Fruit fly (Drosophila melanogaster): ENCODE data around the gene Unc-115b.

Gene Unc-115b

DNA sequence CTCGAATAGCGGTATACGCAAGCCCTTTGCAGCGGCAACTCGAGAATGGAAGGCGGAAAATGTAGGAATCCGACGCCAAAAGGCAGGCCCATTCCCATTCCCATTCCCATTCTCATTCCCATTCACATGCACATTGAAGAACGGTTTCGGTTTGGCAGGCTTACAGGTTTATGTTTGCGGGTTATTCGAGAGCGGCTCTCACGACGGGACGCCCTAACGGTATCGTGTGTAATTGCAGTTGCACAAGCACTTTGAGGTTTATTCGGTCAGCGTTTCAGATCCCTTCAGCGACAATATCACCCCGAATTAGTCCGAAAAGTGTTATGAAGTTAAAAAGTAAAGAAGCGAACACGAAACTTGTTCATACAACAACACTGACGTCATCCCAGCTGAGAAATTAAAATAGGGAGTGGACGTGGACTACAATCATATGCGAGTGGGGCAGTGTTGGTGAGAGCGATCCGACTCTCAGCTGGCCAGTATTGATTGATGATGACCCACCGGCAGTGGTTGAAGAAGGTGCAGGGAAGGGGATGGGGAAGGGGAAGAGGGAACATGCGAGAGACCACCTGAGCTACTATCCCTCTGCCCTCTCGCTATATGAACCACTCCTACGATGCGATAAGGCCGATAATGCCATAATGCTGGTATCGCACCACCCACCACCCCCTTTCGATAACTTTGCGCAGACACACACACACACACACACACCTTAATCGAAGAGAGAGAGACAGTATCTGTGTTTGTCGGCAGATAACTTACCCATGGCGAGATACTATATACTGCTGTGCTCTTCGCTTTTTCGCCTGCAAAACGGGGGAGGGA is 11.8 kb upstream of the Unc-115b start (continued):
- TF ChIP-seq dsx (GFP tag; optimal IDR thresholded peaks at IDR 0.05; ENCODE audit: poor library complexity, severe bottlenecking), result no peak

DNA sequence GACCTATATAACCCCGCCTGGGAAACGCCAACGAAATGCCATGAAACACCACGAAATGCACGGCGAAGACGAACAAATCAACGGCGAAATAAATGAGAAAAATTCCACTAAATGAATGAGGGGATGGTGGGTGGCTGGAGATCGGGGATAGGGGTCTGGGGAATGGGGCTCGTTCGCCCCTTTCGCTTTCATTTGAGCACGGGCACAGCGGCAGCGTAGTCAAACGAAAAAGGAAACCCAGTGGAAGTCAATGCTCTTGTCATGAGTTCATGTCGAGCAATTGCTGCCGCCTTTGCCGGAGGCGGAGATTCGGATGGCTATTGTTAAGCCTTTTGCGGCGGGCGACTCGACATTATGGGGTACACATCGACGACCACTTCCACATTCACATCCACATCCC is 10.7 kb upstream of the Unc-115b start:
- TF ChIP-seq net (GFP tag; optimal IDR thresholded peaks at IDR 0.05) (no peak), Blimp-1 (GFP tag; optimal IDR thresholded peaks at IDR 0.05) (peak; percentile 55)

dm6 chr3R:9702567-9702966 is 10.0 kb upstream of the Unc-115b start:
- TF ChIP-seq CG6276 (GFP tag; optimal IDR thresholded peaks at IDR 0.05) (peak; percentile 80), CG6854 (GFP tag; optimal IDR thresholded peaks at IDR 0.05) (no peak), CG16779 (tag; optimal IDR thresholded peaks at IDR 0.05) (peak; percentile 9), fkh (GFP tag; optimal IDR thresholded peaks at IDR 0.05) (peak; percentile 96), Ets96B (tag; optimal IDR thresholded peaks at IDR 0.05) (peak; percentile 29), CG32006 (GFP tag; optimal IDR thresholded peaks at IDR 0.05) (peak; percentile 78), CG4318 (GFP tag; optimal IDR thresholded peaks at IDR 0.05) (no peak), CG34406 (GFP tag; optimal IDR thresholded peaks at IDR 0.05) (peak; percentile 42), Met (GFP tag; optimal IDR thresholded peaks at IDR 0.05) (peak; percentile 65), CG8119 (GFP tag; IDR thresholded peaks at IDR 0.05) (no peak), cyc (GFP tag; optimal IDR thresholded peaks at IDR 0.05) (peak; percentile 38), pdm3 (GFP tag; optimal IDR thresholded peaks at IDR 0.05) (peak; percentile 67), Hr39 (GFP tag; optimal IDR thresholded peaks at IDR 0.05) (peak; percentile 58), CG11762 (GFP tag; optimal IDR thresholded peaks at IDR 0.05; ENCODE audit: insufficient read depth) (peak; percentile 64), CG11902 (GFP tag; optimal IDR thresholded peaks at IDR 0.05) (no peak), CG15336 (GFP tag; IDR thresholded peaks at IDR 0.05) (no peak), Lpt (GFP tag; optimal IDR thresholded peaks at IDR 0.05) (peak; percentile 54), fd85E (GFP tag; optimal IDR thresholded peaks at IDR 0.05) (no peak), Eip93F (GFP tag; optimal IDR thresholded peaks at IDR 0.05) (peak; percentile 27), CG31627 (GFP tag; optimal IDR thresholded peaks at IDR 0.05) (peak; percentile 66), ss (GFP tag; optimal IDR thresholded peaks at IDR 0.05) (no peak), Gug (GFP tag; IDR thresholded peaks at IDR 0.05) (no peak), topi (GFP tag; optimal IDR thresholded peaks at IDR 0.05) (peak; percentile 53), CG10669 (GFP tag; optimal IDR thresholded peaks at IDR 0.05) (peak; percentile 41), CG6792 (GFP tag; optimal IDR thresholded peaks at IDR 0.05) (peak; percentile 35), dsx (GFP tag; optimal IDR thresholded peaks at IDR 0.05; ENCODE audit: poor library complexity, severe bottlenecking) (no peak), CG7368 (GFP tag; optimal IDR thresholded peaks at IDR 0.05) (no peak), acj6 (GFP tag; optimal IDR thresholded peaks at IDR 0.05) (no peak), Ets21C (GFP tag; optimal IDR thresholded peaks at IDR 0.05) (peak; percentile 13), CG8319 (GFP tag; optimal IDR thresholded peaks at IDR 0.05) (no peak), net (GFP tag; optimal IDR thresholded peaks at IDR 0.05) (peak; percentile 57), CG6163 (GFP tag; IDR thresholded peaks at IDR 0.05) (no peak), dac (GFP tag; optimal IDR thresholded peaks at IDR 0.05) (peak; percentile 34), Blimp-1 (GFP tag; optimal IDR thresholded peaks at IDR 0.05) (no peak), Sox102F (GFP tag; optimal IDR thresholded peaks at IDR 0.05) (peak; percentile 48), CG3032 (tag; optimal IDR thresholded peaks at IDR 0.05) (no peak), Eip78C (GFP tag) (peak; percentile 82), CG3919 (GFP tag; optimal IDR thresholded peaks at IDR 0.05) (peak; percentile 53), CG6808 (GFP tag; optimal IDR thresholded peaks at IDR 0.05) (no peak), fd59A (GFP tag; optimal IDR thresholded peaks at IDR 0.05) (no peak), CG8632 (GFP tag; optimal IDR thresholded peaks at IDR 0.05) (peak; percentile 16), Smox (GFP tag; optimal IDR thresholded peaks at IDR 0.05) (no peak), spab (GFP tag; optimal IDR thresholded peaks at IDR 0.05) (no peak), salr (GFP tag; optimal IDR thresholded peaks at IDR 0.05) (peak in 1 of 2 experiments; percentile 40), Sox14 (GFP tag; optimal IDR thresholded peaks at IDR 0.05) (peak; percentile 59)

Data from whole organism, prepupa.